Worm (Caenorhabditis elegans): ENCODE measurements around the gene ugt-29.

DNA sequence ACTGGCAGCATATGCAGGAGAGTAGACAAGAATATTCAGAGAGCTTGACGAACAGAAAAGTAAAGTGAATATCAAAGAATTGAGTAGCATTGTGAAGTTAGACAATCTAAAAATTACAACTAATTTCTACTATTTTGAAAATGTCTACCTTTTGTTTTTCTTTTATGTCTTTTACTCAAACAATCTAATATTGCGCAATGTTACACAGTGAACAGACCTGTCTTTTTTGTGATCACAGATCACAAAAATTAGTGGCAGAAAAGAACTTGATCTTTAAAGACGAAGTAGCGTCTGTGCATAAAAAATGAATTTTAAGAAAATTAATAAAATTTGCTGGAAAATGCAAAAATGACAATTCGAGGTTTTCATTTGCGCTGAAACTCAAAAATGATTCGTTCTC is 338 bp downstream of the ugt-29 start:
- TF ChIP-seq lim-6 (tag; optimal IDR thresholded peaks at IDR 0.05) (no peak), C38D4.7 (GFP tag; optimal IDR thresholded peaks at IDR 0.05) (no peak), ceh-22 (tag; optimal IDR thresholded peaks at IDR 0.05) (no peak), fax-1 (tag; optimal IDR thresholded peaks at IDR 0.05) (no peak)
